Worm (Caenorhabditis elegans) whole organism, L3 larva: Measurements from ENCODE around the gene plep-1.

ENCODE experiments used
- lsy-12 ChIP-seq: sonication (generic microtip); optimal IDR thresholded peaks from 2 replicates; lab custom pipeline; 2016; ENCODE audit warnings: mild to moderate bottlenecking, missing genetic modification characterization, missing compliant biosample characterization
- mdl-1 ChIP-seq: fragments of 150-350 bp; optimal IDR thresholded peaks from 2 replicates; lab custom pipeline; 2014; ENCODE audit warnings: missing biosample characterization, missing genetic modification characterization
- nfya-1 ChIP-seq: sonication (generic microtip); optimal IDR thresholded peaks from 2 replicates; lab custom pipeline; 2017; ENCODE audit warnings: missing genetic modification characterization, mild to moderate bottlenecking, missing compliant biosample characterization, antibody characterized with exemption, moderate library complexity; ENCODE audit not compliant: insufficient read depth

- TF ChIP-seq nfya-1 (tag; lab: Kevin White, UChicago) (no peak), lsy-12 (tag; lab: Kevin White, UChicago) (no peak), mdl-1 (tag; lab: Kevin White, UChicago) (no peak)
These were observed 7.6 kb upstream of the plep-1 start, which contains the start of gene Y52E8A.6 for ce11 chrII:4319537-4320019.
